Worm (Caenorhabditis elegans): Measurements from ENCODE around the gene K07H8.7.

ce11 chrIV:8262671-8263070 is 2.9 kb upstream of the K07H8.7 start:
- no peak for TF ChIP-seq lin-13 (tag; optimal IDR thresholded peaks at IDR 0.05)
- no peak for TF ChIP-seq unc-39 (tag; optimal IDR thresholded peaks at IDR 0.05)
- no peak for TF ChIP-seq nhr-237 (tag; optimal IDR thresholded peaks at IDR 0.05)
- TF ChIP-seq ces-1 (GFP tag; optimal IDR thresholded peaks at IDR 0.05), result no peak
- no peak for TF ChIP-seq sptf-1 (tag; optimal IDR thresholded peaks at IDR 0.05)
- no peak for TF ChIP-seq nhr-28 (tag; optimal IDR thresholded peaks at IDR 0.05)
- TF ChIP-seq snpc-4 (tag; optimal IDR thresholded peaks at IDR 0.05), result no peak
- no peak for TF ChIP-seq nhr-76 (tag; optimal IDR thresholded peaks at IDR 0.05)
- no peak for TF ChIP-seq zip-8 (tag; optimal IDR thresholded peaks at IDR 0.05)
